Fruit fly (Drosophila melanogaster) whole organism, pupa: ENCODE results near the gene Als2.

Experiments
- CG17806 ChIP-seq: fragments of 200-800 bp; sonication (Bioruptor generic); optimal IDR thresholded peaks from 2 replicates; lab custom pipeline; 2018; ENCODE audit warnings: missing biosample characterization, mild to moderate bottlenecking, missing genetic modification characterization, moderate library complexity
- CG8159 ChIP-seq: fragments of 200-800 bp; sonication (Bioruptor generic); optimal IDR thresholded peaks from 3 replicates; lab custom pipeline; 2018; ENCODE audit warnings: missing biosample characterization, mild to moderate bottlenecking, missing genetic modification characterization, moderate library complexity
- EcR ChIP-seq: fragments of 200-800 bp; sonication (Bioruptor generic); optimal IDR thresholded peaks from 3 replicates; lab custom pipeline; 2019; ENCODE audit warnings: missing biosample characterization, missing genetic modification characterization, mild to moderate bottlenecking, moderate library complexity, missing genetic modification reagents
- Ets98B ChIP-seq: fragments of 200-800 bp; sonication (Bioruptor generic); IDR thresholded peaks from 2 replicates; pipeline ENCODE4 v1.3.6; 2022; ENCODE audit warnings: missing biosample characterization, missing genetic modification characterization
- Pif1A ChIP-seq: fragments of 200-800 bp; sonication (Bioruptor generic); optimal IDR thresholded peaks from 3 replicates; lab custom pipeline; 2016; ENCODE audit warnings: missing biosample characterization, missing genetic modification characterization
- Pif1B ChIP-seq: fragments of 200-800 bp; sonication (Bioruptor generic); optimal IDR thresholded peaks from 3 replicates; lab custom pipeline; 2016; ENCODE audit warnings: missing biosample characterization, missing genetic modification characterization
- Snoo ChIP-seq: fragments of 200-800 bp; sonication (Bioruptor generic); optimal IDR thresholded peaks from 3 replicates; lab custom pipeline; 2017; ENCODE audit warnings: missing biosample characterization, mild to moderate bottlenecking, missing genetic modification characterization, inconsistent platforms
- fd96Ca ChIP-seq: fragments of 200-800 bp; sonication (Bioruptor generic); IDR thresholded peaks from 3 replicates; pipeline ENCODE4 v1.3.6; 2022; ENCODE audit warnings: missing biosample characterization, missing genetic modification characterization
- rn ChIP-seq: fragments of 200-800 bp; sonication (Bioruptor generic); IDR thresholded peaks from 2 replicates; pipeline ENCODE4 v1.3.6; 2022; ENCODE audit warnings: missing biosample characterization, missing genetic modification characterization

dm6 chr3L:21645878-21646277 lies 33.7 kb downstream of the Als2 start:
- TF ChIP-seq Snoo (tag; lab: Kevin White, UChicago) = no peak
- no peak for TF ChIP-seq EcR (GFP tag; lab: Kevin White, UChicago)
- TF ChIP-seq CG17806 (tag; lab: Kevin White, UChicago) = no peak
- TF ChIP-seq rn (GFP tag; lab: Robert Waterston, UW) = no peak
- TF ChIP-seq Ets98B (GFP tag; lab: Robert Waterston, UW) = no peak
- no peak for TF ChIP-seq CG8159
- no peak for TF ChIP-seq Pif1A (GFP tag; lab: Kevin White, UChicago)
- no peak for TF ChIP-seq fd96Ca
- TF ChIP-seq Pif1B = no peak
